Fruit fly (Drosophila melanogaster): ENCODE measurements around the gene CG13244.

DNA sequence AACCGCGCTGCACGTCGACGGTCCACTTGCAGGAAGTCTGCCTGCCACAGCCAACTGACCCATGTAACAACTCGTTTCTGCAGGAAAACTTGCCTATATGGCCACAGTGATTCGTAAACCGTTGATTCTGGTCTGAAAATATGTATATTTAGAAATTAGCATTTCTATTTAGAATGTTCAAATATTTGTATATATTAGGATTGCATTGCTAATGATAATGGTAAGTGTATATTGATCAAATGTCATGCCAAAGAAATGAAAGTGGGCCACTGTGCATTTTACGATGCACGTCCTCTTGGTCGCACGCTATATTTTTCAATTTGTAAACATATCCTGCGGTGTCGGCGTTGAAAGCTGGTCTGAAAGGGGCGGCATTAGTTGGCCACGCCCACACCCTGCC, 30.5 kb upstream of the CG13244 start:
- no peak for TF ChIP-seq so (GFP tag; IDR thresholded peaks at IDR 0.05)
- no peak for TF ChIP-seq CG7271 (tag; optimal IDR thresholded peaks at IDR 0.05)
- no peak for TF ChIP-seq salm (tag; optimal IDR thresholded peaks at IDR 0.05)
- no peak for TF ChIP-seq Side (GFP tag; optimal IDR thresholded peaks at IDR 0.05)
- TF ChIP-seq schlank (tag; optimal IDR thresholded peaks at IDR 0.05), result no peak
- no peak for TF ChIP-seq sd (tag; optimal IDR thresholded peaks at IDR 0.05)
- no peak for TF ChIP-seq usp (GFP tag; optimal IDR thresholded peaks at IDR 0.05)
- TF ChIP-seq Mad (GFP tag; optimal IDR thresholded peaks at IDR 0.05), result no peak
- no peak for TF ChIP-seq CG13894 (tag; optimal IDR thresholded peaks at IDR 0.05)
- no peak for TF ChIP-seq CG15269 (tag; optimal IDR thresholded peaks at IDR 0.05)
- no peak for TF ChIP-seq CG5180 (GFP tag; optimal IDR thresholded peaks at IDR 0.05)
- TF ChIP-seq mirr (GFP tag; optimal IDR thresholded peaks at IDR 0.05), result no peak
